Worm (Caenorhabditis elegans): ENCODE results near the gene C14C6.8.

The C14C6.8 gene

ce11 chrV:503728-504127 lies 49.2 kb downstream of the C14C6.8 start, which contains the start of gene srlf-35:
srlf-35 (plus strand) TSS chrV:504028.
- no peak for TF ChIP-seq aly-2 (tag; optimal IDR thresholded peaks at IDR 0.05)
- TF ChIP-seq lsy-2 (tag; optimal IDR thresholded peaks at IDR 0.05): no peak
- no peak for TF ChIP-seq lin-13 (GFP tag; optimal IDR thresholded peaks at IDR 0.05)
- TF ChIP-seq dmd-4 (tag; optimal IDR thresholded peaks at IDR 0.05): no peak
- TF ChIP-seq snpc-4 (tag; optimal IDR thresholded peaks at IDR 0.05): no peak
- no peak for TF ChIP-seq elt-3 (tag; optimal IDR thresholded peaks at IDR 0.05)
- no peak for TF ChIP-seq ZK546.5 (tag; optimal IDR thresholded peaks at IDR 0.05)
- TF ChIP-seq nhr-12 (tag; optimal IDR thresholded peaks at IDR 0.05): no peak

ce11 chrV:502803-503273 lies 50.1 kb downstream of the C14C6.8 start, which contains the start of gene T01G6.10:
T01G6.10 (minus strand) TSS chrV:503223.
- TF ChIP-seq F13H6.1 (tag; optimal IDR thresholded peaks at IDR 0.05) (no peak), C34F6.9 (tag; optimal IDR thresholded peaks at IDR 0.05) (no peak), sem-4 (tag; optimal IDR thresholded peaks at IDR 0.05) (no peak), ztf-11 (tag; optimal IDR thresholded peaks at IDR 0.05) (no peak), skn-1 (tag; optimal IDR thresholded peaks at IDR 0.05) (no peak), ZK546.5 (tag; optimal IDR thresholded peaks at IDR 0.05) (no peak), nhr-11 (tag; optimal IDR thresholded peaks at IDR 0.05) (no peak), unc-62 (GFP tag; optimal IDR thresholded peaks at IDR 0.05) (no peak)
